Worm (Caenorhabditis elegans): ENCODE measurements around the gene pigc-1.
"Not testable (repeated sequence)": the region's sequence is repeated elsewhere in the genome, so short reads cannot be mapped to it uniquely, and the experiment has no call there.

The pigc-1 gene

ce11 chrIV:9303994-9304393 is 39.0 kb downstream of the pigc-1 start, which contains the start of gene F49C12.4:
Gene F49C12.4 (minus strand): TSS chrIV:9304094.
- TF ChIP-seq T22C8.4 (GFP tag; IDR thresholded peaks at IDR 0.05) (no peak), flt-1 (GFP tag; IDR thresholded peaks at IDR 0.05) (no peak), tab-1 (GFP tag; IDR thresholded peaks at IDR 0.05) (no peak), klf-2 (GFP tag; conservative IDR thresholded peaks at IDR 0.05) (no peak), ztf-29 (GFP tag; IDR thresholded peaks at IDR 0.05) (no peak), med-1 (GFP tag; optimal IDR thresholded peaks at IDR 0.05; ENCODE audit: insufficient read depth) (no peak)

ce11 chrIV:9300127-9300526 is 42.8 kb downstream of the pigc-1 start, which contains the start of gene F49C12.3:
Gene F49C12.3 (plus strand): TSS chrIV:9300427.
- TF ChIP-seq med-1 (GFP tag; optimal IDR thresholded peaks at IDR 0.05; ENCODE audit: insufficient read depth) = no peak
- TF ChIP-seq ref-1 (GFP tag; conservative IDR thresholded peaks at IDR 0.05) = no peak
- TF ChIP-seq ztf-23 (GFP tag; IDR thresholded peaks at IDR 0.05) = no peak
- TF ChIP-seq cog-1 (tag; optimal IDR thresholded peaks at IDR 0.05) = no peak
- TF ChIP-seq ztf-29 (GFP tag; IDR thresholded peaks at IDR 0.05) = no peak
- no peak for TF ChIP-seq T22C8.4 (GFP tag; IDR thresholded peaks at IDR 0.05)
- no peak for TF ChIP-seq flt-1 (GFP tag; IDR thresholded peaks at IDR 0.05)
- no peak for TF ChIP-seq tab-1 (GFP tag; IDR thresholded peaks at IDR 0.05)
- TF ChIP-seq klf-2 (GFP tag; conservative IDR thresholded peaks at IDR 0.05) = no peak

- no peak for TF ChIP-seq cog-1 (tag; optimal IDR thresholded peaks at IDR 0.05)
- TF ChIP-seq ref-1 (GFP tag; conservative IDR thresholded peaks at IDR 0.05) = no peak
- no peak for TF ChIP-seq ztf-29 (GFP tag; IDR thresholded peaks at IDR 0.05)
- TF ChIP-seq klf-2 (GFP tag; conservative IDR thresholded peaks at IDR 0.05) = no peak
- TF ChIP-seq med-1 (GFP tag; optimal IDR thresholded peaks at IDR 0.05; ENCODE audit: insufficient read depth) = no peak
- TF ChIP-seq tab-1 (GFP tag; IDR thresholded peaks at IDR 0.05) = no peak
- no peak for TF ChIP-seq ztf-23 (GFP tag; IDR thresholded peaks at IDR 0.05)
Observed at ce11 chrIV:9299145-9299544, 43.8 kb downstream of the pigc-1 start, which contains the start of gene F49C12.2. Gene F49C12.2 (minus strand): TSS chrIV:9299245.

ce11 chrIV:9296285-9296684 is 46.7 kb downstream of the pigc-1 start, which contains the start of gene F49C12.1:
Gene F49C12.1 (minus strand): TSS chrIV:9296354.
- no peak for TF ChIP-seq T22C8.4 (GFP tag; IDR thresholded peaks at IDR 0.05)
- TF ChIP-seq ref-1 (GFP tag; conservative IDR thresholded peaks at IDR 0.05) = no peak
- no peak for TF ChIP-seq klf-2 (GFP tag; conservative IDR thresholded peaks at IDR 0.05)
- TF ChIP-seq flt-1 (GFP tag; IDR thresholded peaks at IDR 0.05) = no peak
- TF ChIP-seq ztf-23 (GFP tag; IDR thresholded peaks at IDR 0.05) = no peak

- not testable (repeated sequence) for TF ChIP-seq cog-1 (tag; optimal IDR thresholded peaks at IDR 0.05); ztf-29 (GFP tag; IDR thresholded peaks at IDR 0.05); klf-2 (GFP tag; conservative IDR thresholded peaks at IDR 0.05)
Observed at ce11 chrIV:9293825-9294224, 49.1 kb downstream of the pigc-1 start, which contains the start of gene nhr-264. Gene nhr-264 (minus strand): TSS chrIV:9293925.
